Worm (Caenorhabditis elegans) whole organism, late embryonic: ENCODE data around the gene str-193.

Experiments
- C08G9.2 ChIP-seq: sonication (generic microtip); optimal IDR thresholded peaks from 2 replicates; lab custom pipeline; 2016; ENCODE audit warnings: mild to moderate bottlenecking, missing genetic modification characterization, moderate library complexity, missing compliant biosample characterization
- C38D4.7 ChIP-seq: fragments of 200-800 bp; sonication (Bioruptor generic); optimal IDR thresholded peaks from 2 replicates; lab custom pipeline; 2018; ENCODE audit warnings: mild to moderate bottlenecking, missing genetic modification characterization, moderate library complexity, missing compliant biosample characterization
- F13H6.1 ChIP-seq: sonication (generic microtip); optimal IDR thresholded peaks from 2 replicates; lab custom pipeline; 2016; ENCODE audit warnings: missing genetic modification characterization, missing compliant biosample characterization
- Y22D7AL.16 ChIP-seq: sonication (generic microtip); optimal IDR thresholded peaks from 2 replicates; lab custom pipeline; 2016; ENCODE audit warnings: missing genetic modification characterization, missing compliant biosample characterization
- ahr-1 ChIP-seq: sonication (generic microtip); optimal IDR thresholded peaks from 2 replicates; lab custom pipeline; 2016; ENCODE audit warnings: missing genetic modification characterization, missing compliant biosample characterization
- ceh-18 ChIP-seq: sonication (generic microtip); optimal IDR thresholded peaks from 2 replicates; lab custom pipeline; 2016; ENCODE audit warnings: missing genetic modification characterization, missing compliant biosample characterization
- ceh-19 ChIP-seq: fragments of 200-800 bp; sonication (Bioruptor generic); optimal IDR thresholded peaks from 2 replicates; lab custom pipeline; 2018; ENCODE audit warnings: mild to moderate bottlenecking, missing genetic modification characterization, missing compliant biosample characterization
- ceh-2 ChIP-seq: sonication (generic microtip); optimal IDR thresholded peaks from 2 replicates; lab custom pipeline; 2016; ENCODE audit warnings: missing genotype, missing genetic modification characterization, missing compliant biosample characterization
- ceh-22 ChIP-seq: sonication (generic microtip); optimal IDR thresholded peaks from 2 replicates; lab custom pipeline; 2017; ENCODE audit warnings: missing biosample characterization, missing genetic modification characterization
- ceh-24 ChIP-seq: sonication (generic microtip); optimal IDR thresholded peaks from 2 replicates; lab custom pipeline; 2016; ENCODE audit warnings: mild to moderate bottlenecking, missing genetic modification characterization, missing compliant biosample characterization
- ceh-30 ChIP-seq: fragments of 150-350 bp; optimal IDR thresholded peaks from 2 replicates; lab custom pipeline; 2014; ENCODE audit warnings: missing biosample characterization, missing genetic modification characterization
- ceh-34 ChIP-seq: sonication (generic microtip); optimal IDR thresholded peaks from 2 replicates; lab custom pipeline; 2016; ENCODE audit warnings: mild to moderate bottlenecking, missing genetic modification characterization, missing compliant biosample characterization
- ceh-45 ChIP-seq: fragments of 200-800 bp; sonication (Bioruptor generic); IDR thresholded peaks from 2 replicates; pipeline ENCODE4 v1.3.6; 2022; ENCODE audit warnings: missing genetic modification reagents, missing genetic modification characterization, missing compliant biosample characterization
- ceh-6 ChIP-seq: fragments of 200-800 bp; sonication (Bioruptor generic); optimal IDR thresholded peaks from 2 replicates; lab custom pipeline; 2018; ENCODE audit warnings: mild to moderate bottlenecking, missing genetic modification characterization, missing compliant biosample characterization
- ceh-9 ChIP-seq: sonication (generic microtip); optimal IDR thresholded peaks from 2 replicates; lab custom pipeline; 2016; ENCODE audit warnings: mild to moderate bottlenecking, missing genetic modification characterization, inconsistent platforms, missing compliant biosample characterization
- che-1 ChIP-seq: sonication (generic microtip); optimal IDR thresholded peaks from 2 replicates; lab custom pipeline; 2016; ENCODE audit warnings: mild to moderate bottlenecking, missing genetic modification characterization, missing compliant biosample characterization
- dmd-4 ChIP-seq: sonication (generic microtip); optimal IDR thresholded peaks from 2 replicates; lab custom pipeline; 2016; ENCODE audit warnings: borderline replicate concordance, missing genetic modification characterization, missing compliant biosample characterization
- dve-1 ChIP-seq: sonication (generic microtip); optimal IDR thresholded peaks from 2 replicates; lab custom pipeline; 2017; ENCODE audit warnings: antibody characterized with exemption, mild to moderate bottlenecking, missing genetic modification characterization, missing compliant biosample characterization
- elt-2 ChIP-seq: sonication (generic microtip); optimal IDR thresholded peaks from 2 replicates; lab custom pipeline; 2016; ENCODE audit warnings: missing genetic modification reagents, missing genetic modification characterization, missing compliant biosample characterization
- elt-4 ChIP-seq: sonication (generic microtip); optimal IDR thresholded peaks from 2 replicates; lab custom pipeline; 2016; ENCODE audit warnings: missing genetic modification characterization, missing compliant biosample characterization
- ets-4 ChIP-seq: sonication (generic microtip); optimal IDR thresholded peaks from 2 replicates; lab custom pipeline; 2016; ENCODE audit warnings: missing genetic modification characterization, missing compliant biosample characterization
- fax-1 ChIP-seq: sonication (generic microtip); optimal IDR thresholded peaks from 2 replicates; lab custom pipeline; 2016; ENCODE audit warnings: missing genotype, missing genetic modification characterization, missing compliant biosample characterization
- fkh-10 ChIP-seq: fragments of 150-350 bp; optimal IDR thresholded peaks from 2 replicates; lab custom pipeline; 2014; ENCODE audit warnings: missing biosample characterization, missing genetic modification reagents, missing genetic modification characterization
- fkh-6 ChIP-seq: sonication (generic microtip); optimal IDR thresholded peaks from 2 replicates; lab custom pipeline; 2016; ENCODE audit warnings: missing genetic modification characterization, missing compliant biosample characterization
- gmeb-2 ChIP-seq: sonication (generic microtip); optimal IDR thresholded peaks from 2 replicates; lab custom pipeline; 2016; ENCODE audit warnings: missing genetic modification characterization, inconsistent platforms, missing compliant biosample characterization
- hlh-13 ChIP-seq: fragments of 200-800 bp; sonication (Bioruptor generic); optimal IDR thresholded peaks from 2 replicates; lab custom pipeline; 2018; ENCODE audit warnings: mild to moderate bottlenecking, missing genetic modification characterization, missing compliant biosample characterization
- hlh-15 ChIP-seq: sonication (generic microtip); optimal IDR thresholded peaks from 2 replicates; lab custom pipeline; 2016; ENCODE audit warnings: missing genetic modification characterization, missing compliant biosample characterization
- hlh-6 ChIP-seq: sonication (generic microtip); optimal IDR thresholded peaks from 2 replicates; lab custom pipeline; 2016; ENCODE audit warnings: missing genotype, missing genetic modification characterization, missing compliant biosample characterization
- lim-6 ChIP-seq: sonication (generic microtip); optimal IDR thresholded peaks from 2 replicates; lab custom pipeline; 2016; ENCODE audit warnings: missing genetic modification characterization, missing compliant biosample characterization
- mec-3 ChIP-seq: sonication (generic microtip); optimal IDR thresholded peaks from 2 replicates; lab custom pipeline; 2016; ENCODE audit warnings: borderline replicate concordance, missing genetic modification characterization, missing compliant biosample characterization
- nhr-11 ChIP-seq: fragments of 150-350 bp; optimal IDR thresholded peaks from 2 replicates; lab custom pipeline; 2014; ENCODE audit warnings: missing biosample characterization, missing genetic modification characterization
- nhr-232 ChIP-seq: sonication (generic microtip); optimal IDR thresholded peaks from 2 replicates; lab custom pipeline; 2016; ENCODE audit warnings: missing genetic modification characterization, missing compliant biosample characterization
- pat-9 ChIP-seq: fragments of 200-800 bp; sonication (Bioruptor generic); optimal IDR thresholded peaks from 2 replicates; lab custom pipeline; 2018; ENCODE audit warnings: mild to moderate bottlenecking, missing genetic modification characterization, moderate library complexity, missing compliant biosample characterization
- pax-1 ChIP-seq: fragments of 150-350 bp; optimal IDR thresholded peaks from 2 replicates; lab custom pipeline; 2014; ENCODE audit warnings: missing biosample characterization, missing genetic modification characterization
- pros-1 ChIP-seq: fragments of 150-350 bp; optimal IDR thresholded peaks from 2 replicates; lab custom pipeline; 2014; ENCODE audit warnings: missing biosample characterization, missing genetic modification reagents, missing genetic modification characterization
- ref-2 ChIP-seq: sonication (generic microtip); optimal IDR thresholded peaks from 2 replicates; lab custom pipeline; 2016; ENCODE audit warnings: missing genetic modification characterization, missing compliant biosample characterization
- rnt-1 ChIP-seq: sonication (generic microtip); optimal IDR thresholded peaks from 2 replicates; lab custom pipeline; 2016; ENCODE audit warnings: missing genetic modification characterization, missing compliant biosample characterization
- sox-2 ChIP-seq: fragments of 200-800 bp; sonication (Bioruptor generic); IDR thresholded peaks from 2 replicates; pipeline ENCODE4 v1.3.6; 2022; ENCODE audit warnings: missing genetic modification reagents, missing genetic modification characterization, missing compliant biosample characterization
- sox-4 ChIP-seq: sonication (generic microtip); optimal IDR thresholded peaks from 2 replicates; lab custom pipeline; 2017; ENCODE audit warnings: mild to moderate bottlenecking, missing genetic modification characterization, inconsistent platforms, missing compliant biosample characterization
- ttx-3 ChIP-seq: sonication (generic microtip); optimal IDR thresholded peaks from 2 replicates; lab custom pipeline; 2016; ENCODE audit warnings: missing genetic modification reagents, missing genetic modification characterization, missing compliant biosample characterization
- unc-3 ChIP-seq, 2 experiments: fragments of 200-800 bp in 1 of 2; sonication (Bioruptor generic) in 1 of 2; sonication (generic microtip) in 1 of 2; conservative IDR thresholded peaks in 1 of 2; optimal IDR thresholded peaks in 1 of 2; 2 replicates each; pipeline versions ENCODE4 v1.3.6 to Lab custom; 2016 to 2022; ENCODE audit warnings: missing compliant biosample characterization in 2 of 2, missing genetic modification characterization in 2 of 2, missing genetic modification reagents in 1 of 2
- unc-42 ChIP-seq: sonication (generic microtip); optimal IDR thresholded peaks from 2 replicates; lab custom pipeline; 2016; ENCODE audit warnings: missing genotype, missing genetic modification characterization, missing compliant biosample characterization
- unc-55 ChIP-seq: sonication (generic microtip); optimal IDR thresholded peaks from 2 replicates; lab custom pipeline; 2017; ENCODE audit warnings: missing biosample characterization, missing genetic modification reagents, missing genetic modification characterization
- unc-86 ChIP-seq: sonication (generic microtip); optimal IDR thresholded peaks from 2 replicates; lab custom pipeline; 2016; ENCODE audit warnings: missing genetic modification characterization, missing compliant biosample characterization
- zip-5 ChIP-seq: sonication (generic microtip); optimal IDR thresholded peaks from 2 replicates; lab custom pipeline; 2016; ENCODE audit warnings: missing genetic modification characterization, missing compliant biosample characterization
- ztf-16 ChIP-seq: sonication (generic microtip); optimal IDR thresholded peaks from 2 replicates; lab custom pipeline; 2017; ENCODE audit warnings: missing genetic modification characterization, missing compliant biosample characterization

str-193 gene

DNA sequence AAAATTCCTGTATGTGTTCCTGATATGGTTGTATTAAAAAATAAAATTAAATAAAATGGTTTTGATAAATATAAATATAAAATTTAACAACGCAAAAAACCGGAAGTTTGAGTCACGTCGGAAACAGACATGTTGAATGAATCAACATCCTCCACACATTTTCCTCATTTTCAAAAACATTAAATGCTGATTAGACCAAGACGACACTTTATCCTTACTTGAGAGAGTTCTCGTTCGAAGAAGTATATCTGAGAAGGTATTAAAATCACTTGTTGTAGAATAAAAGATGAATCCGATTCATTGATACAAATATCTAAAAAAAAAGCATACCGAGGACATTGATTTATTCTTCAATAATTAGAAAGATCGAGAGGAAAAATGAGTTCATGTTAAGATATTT lies 23.4 kb downstream of the str-193 start:
- no peak for TF ChIP-seq ceh-2
- TF ChIP-seq dve-1, result no peak
- TF ChIP-seq ceh-6 (GFP tag; lab: Kevin White, UChicago), result no peak
- no peak for TF ChIP-seq lim-6
- TF ChIP-seq nhr-11 (tag; lab: Kevin White, UChicago), result no peak
- no peak for TF ChIP-seq unc-86 (tag; lab: Kevin White, UChicago)
- no peak for TF ChIP-seq hlh-15 (tag; lab: Kevin White, UChicago)
- TF ChIP-seq fkh-10 (GFP tag; lab: Kevin White, UChicago), result no peak
- no peak for TF ChIP-seq pat-9
- no peak for TF ChIP-seq pros-1 (tag; lab: Kevin White, UChicago)
- no peak for TF ChIP-seq mec-3
- no peak for TF ChIP-seq elt-2 (tag; lab: Kevin White, UChicago)
- no peak for TF ChIP-seq dmd-4
- no peak for TF ChIP-seq unc-3 (GFP tag; conservative IDR thresholded peaks at IDR 0.05; lab: Robert Waterston, UW)
- TF ChIP-seq unc-3 (tag; optimal IDR thresholded peaks at IDR 0.05; lab: Kevin White, UChicago), result no peak
- TF ChIP-seq elt-4, result no peak
- TF ChIP-seq hlh-6, result no peak
- no peak for TF ChIP-seq ahr-1 (tag; lab: Kevin White, UChicago)
- TF ChIP-seq fax-1, result no peak
- no peak for TF ChIP-seq sox-4 (tag; lab: Kevin White, UChicago)
- TF ChIP-seq ceh-30 (tag; lab: Kevin White, UChicago), result no peak

- no peak for TF ChIP-seq gmeb-2 (tag; lab: Kevin White, UChicago)
- TF ChIP-seq C38D4.7 (GFP tag; lab: Kevin White, UChicago), result no peak
- no peak for TF ChIP-seq rnt-1 (tag; lab: Kevin White, UChicago)
- TF ChIP-seq F13H6.1 (tag; lab: Kevin White, UChicago), result no peak
- TF ChIP-seq ttx-3, result no peak
- TF ChIP-seq zip-5, result no peak
- no peak for TF ChIP-seq fkh-10 (GFP tag; lab: Kevin White, UChicago)
- TF ChIP-seq ceh-34 (tag; lab: Kevin White, UChicago), result no peak
- TF ChIP-seq pax-1 (tag; lab: Kevin White, UChicago), result no peak
- TF ChIP-seq ceh-22 (tag; lab: Kevin White, UChicago), result no peak
- TF ChIP-seq fkh-6 (tag; lab: Kevin White, UChicago), result no peak
- no peak for TF ChIP-seq ztf-16 (tag; lab: Kevin White, UChicago)
- TF ChIP-seq ceh-9 (tag; lab: Kevin White, UChicago), result no peak
- no peak for TF ChIP-seq ceh-45
- no peak for TF ChIP-seq ceh-6 (GFP tag; lab: Kevin White, UChicago)
- TF ChIP-seq nhr-232 (tag; lab: Kevin White, UChicago), result no peak
These were observed 25.1 kb downstream of the str-193 start, which contains the start of gene F46B6.9 for ce11 chrV:9796562-9796961. F46B6.9 (plus strand) TSS chrV:9796862.

DNA sequence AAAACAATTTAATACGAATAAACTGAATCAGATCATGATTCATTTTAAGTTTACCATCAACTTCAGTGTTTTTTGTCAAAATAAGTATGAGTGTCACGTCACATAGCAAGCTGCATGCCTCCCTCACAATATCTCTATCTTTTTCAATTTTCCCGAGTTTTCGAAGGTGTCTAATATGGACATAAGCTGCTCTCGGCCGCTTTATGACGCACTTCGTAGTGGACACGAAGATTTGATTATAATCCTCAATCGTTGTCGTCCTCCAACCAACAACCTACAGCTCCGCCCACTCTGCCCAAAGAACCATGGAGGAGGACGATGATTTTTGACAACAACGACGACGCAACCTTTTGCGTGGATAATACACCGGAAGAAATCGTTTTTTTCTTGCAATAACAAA lies 25.6 kb downstream of the str-193 start:
- TF ChIP-seq ceh-24 (tag; lab: Kevin White, UChicago), result no peak
- peak; percentile 37 for TF ChIP-seq unc-42

DNA sequence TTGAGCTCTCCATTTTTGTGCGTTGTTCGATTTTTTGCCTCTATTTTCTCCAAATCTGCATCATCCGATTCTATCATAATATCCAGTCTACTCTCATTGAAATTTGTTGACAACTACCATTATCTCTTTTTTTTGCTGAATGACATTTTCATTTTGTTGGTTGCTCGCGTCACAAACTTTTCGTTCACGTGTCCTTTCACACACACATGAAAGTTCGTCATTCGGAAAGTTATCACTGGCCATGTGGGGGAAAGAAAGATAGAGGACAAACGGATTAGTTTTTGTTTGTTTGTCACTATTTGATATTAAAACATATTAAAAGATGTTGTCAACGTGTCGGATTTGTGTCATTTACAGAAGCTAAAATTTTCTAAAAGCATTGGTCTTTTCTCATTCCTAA lies 26.6 kb downstream of the str-193 start:
- TF ChIP-seq F13H6.1 (tag; lab: Kevin White, UChicago), result no peak
- TF ChIP-seq C08G9.2 (tag; lab: Kevin White, UChicago), result no peak
- no peak for TF ChIP-seq sox-2 (GFP tag; lab: Robert Waterston, UW)
- no peak for TF ChIP-seq ceh-19 (GFP tag; lab: Kevin White, UChicago)
- no peak for TF ChIP-seq sox-4 (tag; lab: Kevin White, UChicago)
- TF ChIP-seq unc-55 (GFP tag; lab: Kevin White, UChicago), result no peak
- TF ChIP-seq ceh-18 (tag; lab: Kevin White, UChicago), result no peak
- no peak for TF ChIP-seq rnt-1 (tag; lab: Kevin White, UChicago)
- TF ChIP-seq fkh-6 (tag; lab: Kevin White, UChicago), result no peak
- TF ChIP-seq ceh-9 (tag; lab: Kevin White, UChicago), result no peak
- no peak for TF ChIP-seq Y22D7AL.16 (tag; lab: Kevin White, UChicago)
- no peak for TF ChIP-seq unc-42
- no peak for TF ChIP-seq ets-4
- no peak for TF ChIP-seq ceh-45
- no peak for TF ChIP-seq che-1 (tag; lab: Kevin White, UChicago)
- TF ChIP-seq ref-2 (tag; lab: Kevin White, UChicago), result no peak
- no peak for TF ChIP-seq hlh-13
